Worm (Caenorhabditis elegans): ENCODE measurements around the gene egl-21.

DNA sequence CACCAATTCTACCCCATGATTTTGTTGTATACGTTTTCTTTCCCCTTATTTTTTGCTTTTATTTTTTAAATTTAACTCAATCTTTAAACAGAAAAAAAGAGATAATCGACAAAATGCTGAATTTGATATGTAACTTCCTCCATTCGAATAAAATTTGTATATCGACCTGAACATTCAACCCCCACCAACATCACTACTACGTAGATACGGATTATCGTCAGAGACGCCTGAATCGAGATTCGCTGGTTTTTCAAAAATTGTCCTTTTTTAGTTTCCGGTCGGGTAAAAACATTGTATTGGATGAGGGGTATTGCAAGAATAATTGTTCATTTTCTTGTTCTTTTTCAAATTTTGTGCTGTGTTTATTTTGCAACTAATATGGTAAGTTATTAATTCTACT lies 9.2 kb downstream of the egl-21 start, which contains the start of gene bgnt-1.1:
- TF ChIP-seq nhr-11 (tag; optimal IDR thresholded peaks at IDR 0.05) (no peak), daf-12 (tag; optimal IDR thresholded peaks at IDR 0.05) (no peak), snpc-4 (tag; optimal IDR thresholded peaks at IDR 0.05) (no peak), nhr-77 (tag; optimal IDR thresholded peaks at IDR 0.05) (no peak), tbx-2 (tag; optimal IDR thresholded peaks at IDR 0.05) (no peak), pha-4 (tag; optimal IDR thresholded peaks at IDR 0.05) (no peak), skn-1 (tag; optimal IDR thresholded peaks at IDR 0.05) (no peak), hmg-11 (tag; optimal IDR thresholded peaks at IDR 0.05) (no peak), unc-62 (GFP tag; optimal IDR thresholded peaks at IDR 0.05) (no peak), mdl-1 (tag; optimal IDR thresholded peaks at IDR 0.05) (no peak), egl-27 (tag; optimal IDR thresholded peaks at IDR 0.05) (no peak)
